Worm (Caenorhabditis elegans) whole organism, L1 larva: Measurements from ENCODE around the gene cul-6.

ENCODE experiments used
- ama-1 ChIP-seq: fragments of 150-350 bp; optimal IDR thresholded peaks from 2 replicates; lab custom pipeline; 2014
- ceh-8 ChIP-seq: fragments of 200-800 bp; sonication (Bioruptor generic); optimal IDR thresholded peaks from 2 replicates; lab custom pipeline; 2018; ENCODE audit warnings: mild to moderate bottlenecking, missing genetic modification characterization, moderate library complexity, missing compliant biosample characterization
- egl-27 ChIP-seq, 2 experiments: fragments of 150-350 bp in 1 of 2; sonication (generic microtip); optimal IDR thresholded peaks; 3 replicates each; lab custom pipeline; 2017 to 2018; ENCODE audit warnings: missing biosample characterization in 2 of 2, missing genetic modification characterization in 2 of 2, missing genetic modification reagents in 2 of 2
- fkh-10 ChIP-seq: sonication (generic microtip); optimal IDR thresholded peaks from 2 replicates; lab custom pipeline; 2017; ENCODE audit warnings: missing biosample characterization, missing genetic modification reagents, missing genetic modification characterization
- mep-1 ChIP-seq: fragments of 150-350 bp; optimal IDR thresholded peaks from 2 replicates; lab custom pipeline; 2014; ENCODE audit warnings: missing biosample characterization, missing genetic modification characterization
- nhr-12 ChIP-seq: sonication (generic microtip); optimal IDR thresholded peaks from 2 replicates; lab custom pipeline; 2017; ENCODE audit warnings: missing biosample characterization, missing genetic modification characterization
- nhr-237 ChIP-seq: fragments of 150-350 bp; optimal IDR thresholded peaks from 2 replicates; lab custom pipeline; 2014; ENCODE audit warnings: missing biosample characterization, missing genetic modification characterization
- nhr-76 ChIP-seq: sonication (generic microtip); optimal IDR thresholded peaks from 2 replicates; lab custom pipeline; 2017; ENCODE audit warnings: missing biosample characterization, missing genetic modification characterization
- nhr-77 ChIP-seq: fragments of 150-350 bp; optimal IDR thresholded peaks from 2 replicates; lab custom pipeline; 2014; ENCODE audit warnings: missing biosample characterization, missing genetic modification characterization
- skn-1 ChIP-seq: fragments of 150-350 bp; optimal IDR thresholded peaks from 2 replicates; lab custom pipeline; 2014; ENCODE audit warnings: missing biosample characterization, missing genetic modification characterization
- zag-1 ChIP-seq: fragments of 150-350 bp; optimal IDR thresholded peaks from 2 replicates; lab custom pipeline; 2014; ENCODE audit warnings: missing biosample characterization, missing genetic modification characterization

DNA sequence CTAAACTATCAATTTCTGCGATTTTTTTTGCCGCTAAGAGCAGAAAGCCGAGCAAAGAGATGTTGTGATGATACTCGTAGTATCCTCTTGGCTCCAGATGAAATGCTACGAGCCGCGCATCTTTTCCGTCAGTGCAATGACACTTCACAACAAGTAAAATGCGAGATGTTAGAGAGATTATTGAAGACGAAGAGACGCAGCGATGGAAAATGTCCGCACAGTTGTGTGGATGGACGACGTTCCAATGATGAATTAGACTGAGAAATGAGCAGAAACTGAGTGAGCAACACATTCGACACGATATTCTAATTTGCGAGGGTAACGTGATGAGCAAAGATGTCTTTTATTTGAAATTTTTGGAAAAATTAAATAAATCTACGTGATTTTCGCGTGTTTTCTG, 30.7 kb upstream of the cul-6 start:
- TF ChIP-seq ama-1 (lab: Kevin White, UChicago) (no peak), nhr-12 (tag; lab: Kevin White, UChicago) (no peak), nhr-76 (tag; lab: Kevin White, UChicago) (no peak), fkh-10 (GFP tag; lab: Kevin White, UChicago) (no peak), ceh-8 (GFP tag; lab: Kevin White, UChicago) (no peak), egl-27 (tag; optimal IDR thresholded peaks at IDR 0.05; lab: Kevin White, UChicago) (no peak), mep-1 (tag; lab: Kevin White, UChicago) (no peak), skn-1 (tag; lab: Kevin White, UChicago) (no peak), nhr-77 (tag; lab: Kevin White, UChicago) (no peak), zag-1 (no peak), nhr-237 (tag; lab: Kevin White, UChicago) (no peak)
